Fruit fly (Drosophila melanogaster) whole organism, embryonic: ENCODE measurements around the gene CG10089.

ENCODE experiments used
- CG11247 ChIP-seq: fragments of 200-800 bp; sonication (Bioruptor generic); IDR thresholded peaks from 2 replicates; pipeline ENCODE4 v1.3.6; 2022; ENCODE audit warnings: missing biosample characterization, missing genetic modification characterization
- CG12236 ChIP-seq: fragments of 200-800 bp; sonication (Bioruptor generic); optimal IDR thresholded peaks from 2 replicates; lab custom pipeline; 2016; ENCODE audit warnings: missing biosample characterization, missing genetic modification characterization
- CG13624 ChIP-seq: fragments of 200-800 bp; sonication (Bioruptor generic); optimal IDR thresholded peaks from 2 replicates; lab custom pipeline; 2016; ENCODE audit warnings: missing biosample characterization, missing genetic modification characterization
- CG13894 ChIP-seq: fragments of 200-800 bp; sonication (Bioruptor generic); optimal IDR thresholded peaks from 3 replicates; lab custom pipeline; 2018; ENCODE audit warnings: missing biosample characterization, mild to moderate bottlenecking, missing genetic modification characterization, moderate library complexity
- CG17361 ChIP-seq: fragments of 200-800 bp; sonication (Bioruptor generic); IDR thresholded peaks from 3 replicates; pipeline ENCODE4 v1.3.6; 2022; ENCODE audit warnings: missing biosample characterization, missing genetic modification characterization
- CG18599 ChIP-seq: fragments of 200-800 bp; sonication (Bioruptor generic); optimal IDR thresholded peaks from 3 replicates; lab custom pipeline; 2017; ENCODE audit warnings: missing biosample characterization, missing genetic modification characterization, mild to moderate bottlenecking, moderate library complexity, missing genetic modification reagents
- CG2129 ChIP-seq: fragments of 200-800 bp; sonication (Bioruptor generic); IDR thresholded peaks from 2 replicates; pipeline ENCODE4 v1.3.6; 2022; ENCODE audit warnings: missing biosample characterization, missing genetic modification characterization; ENCODE audit not compliant: partially characterized antibody
- CG3065 ChIP-seq: fragments of 200-800 bp; sonication (Bioruptor generic); optimal IDR thresholded peaks from 2 replicates; lab custom pipeline; 2016; ENCODE audit warnings: missing biosample characterization, missing genetic modification characterization
- CG4820 ChIP-seq: fragments of 200-800 bp; sonication (Bioruptor generic); optimal IDR thresholded peaks from 3 replicates; lab custom pipeline; 2016; ENCODE audit warnings: missing biosample characterization, missing genetic modification characterization
- CG7271 ChIP-seq: fragments of 200-800 bp; sonication (Bioruptor generic); optimal IDR thresholded peaks from 2 replicates; lab custom pipeline; 2018; ENCODE audit warnings: missing biosample characterization, mild to moderate bottlenecking, missing genetic modification characterization, moderate library complexity
- CG8388 ChIP-seq: fragments of 200-800 bp; sonication (Bioruptor generic); optimal IDR thresholded peaks from 2 replicates; lab custom pipeline; 2019; ENCODE audit warnings: missing biosample characterization, mild to moderate bottlenecking, missing genetic modification characterization, moderate library complexity
- CG8924 ChIP-seq: fragments of 200-800 bp; optimal IDR thresholded peaks from 3 replicates; lab custom pipeline; 2019; ENCODE audit warnings: missing biosample characterization, mild to moderate bottlenecking, missing genetic modification characterization, moderate library complexity
- CG9797 ChIP-seq: fragments of 200-800 bp; sonication (Bioruptor generic); optimal IDR thresholded peaks from 3 replicates; lab custom pipeline; 2018; ENCODE audit warnings: missing biosample characterization, mild to moderate bottlenecking, missing genetic modification characterization
- CoRest ChIP-seq: fragments of 200-800 bp; sonication (Bioruptor generic); optimal IDR thresholded peaks from 3 replicates; lab custom pipeline; 2018; ENCODE audit warnings: missing biosample characterization, mild to moderate bottlenecking, missing genetic modification characterization, moderate library complexity
- D ChIP-seq, 2 experiments: fragments of 200-800 bp in 1 of 2; fragments of >200 bp in 1 of 2; sonication (Bioruptor generic) in 1 of 2; optimal IDR thresholded peaks; 2 replicates in 1 of 2; 3 replicates in 1 of 2; lab custom pipeline; 2017; ENCODE audit warnings: mild to moderate bottlenecking in 1 of 2, missing biosample characterization in 1 of 2, missing genetic modification characterization in 1 of 2, missing genetic modification reagents in 1 of 2
- D19A ChIP-seq: fragments of 200-800 bp; optimal IDR thresholded peaks from 3 replicates; lab custom pipeline; 2019; ENCODE audit warnings: missing biosample characterization, mild to moderate bottlenecking, missing genetic modification characterization, moderate library complexity
- D19B ChIP-seq: fragments of 200-800 bp; sonication (Bioruptor generic); optimal IDR thresholded peaks from 2 replicates; lab custom pipeline; 2017; ENCODE audit warnings: missing biosample characterization, mild to moderate bottlenecking, missing genetic modification characterization
- Dbx ChIP-seq: fragments of 200-800 bp; sonication (Bioruptor generic); IDR thresholded peaks from 3 replicates; pipeline ENCODE4 v1.3.6; 2022; ENCODE audit warnings: missing biosample characterization, missing genetic modification characterization
- Doc2 ChIP-seq: fragments of 200-800 bp; sonication (Bioruptor generic); IDR thresholded peaks from 2 replicates; pipeline ENCODE4 v1.3.6; 2022; ENCODE audit warnings: missing biosample characterization, missing genetic modification characterization
- H2.0 ChIP-seq: fragments of 200-800 bp; sonication (Bioruptor generic); IDR thresholded peaks from 2 replicates; pipeline ENCODE4 v1.3.6; 2022; ENCODE audit warnings: missing biosample characterization, missing genetic modification characterization
- HLH54F ChIP-seq: fragments of 200-800 bp; sonication (Bioruptor generic); optimal IDR thresholded peaks from 3 replicates; lab custom pipeline; 2016; ENCODE audit warnings: missing biosample characterization, missing genetic modification characterization
- Hey ChIP-seq: fragments of 200-800 bp; sonication (Bioruptor generic); optimal IDR thresholded peaks from 3 replicates; lab custom pipeline; 2018; ENCODE audit warnings: missing biosample characterization, mild to moderate bottlenecking, missing genetic modification characterization
- Jarid2 ChIP-seq: fragments of 200-800 bp; sonication (Bioruptor generic); optimal IDR thresholded peaks from 3 replicates; lab custom pipeline; 2017; ENCODE audit warnings: mild to moderate bottlenecking, missing biosample characterization, missing genetic modification reagents, missing genetic modification characterization
- Med ChIP-seq: fragments of 200-800 bp; sonication (Bioruptor generic); peaks from one replicate; lab custom pipeline; 2016; ENCODE audit warnings: missing biosample characterization, missing genetic modification characterization, mild to moderate bottlenecking, inconsistent platforms, moderate library complexity
- Neu2 ChIP-seq: fragments of 200-800 bp; sonication (Bioruptor generic); optimal IDR thresholded peaks from 3 replicates; lab custom pipeline; 2016; ENCODE audit warnings: missing biosample characterization, missing genetic modification characterization, borderline replicate concordance
- Opbp ChIP-seq: fragments of 200-800 bp; sonication (Bioruptor generic); IDR thresholded peaks from 3 replicates; pipeline ENCODE4 v1.3.6; 2022; ENCODE audit warnings: missing biosample characterization, missing genetic modification characterization; ENCODE audit not compliant: partially characterized antibody
- Sry-β ChIP-seq: fragments of 200-800 bp; sonication (Bioruptor generic); optimal IDR thresholded peaks from 2 replicates; lab custom pipeline; 2018; ENCODE audit warnings: missing biosample characterization, mild to moderate bottlenecking, missing genetic modification characterization, moderate library complexity
- ac ChIP-seq: fragments of 200-800 bp; sonication (Bioruptor generic); optimal IDR thresholded peaks from 3 replicates; lab custom pipeline; 2017; ENCODE audit warnings: missing biosample characterization, mild to moderate bottlenecking, missing genetic modification characterization
- btn ChIP-seq: fragments of 200-800 bp; sonication (Bioruptor generic); optimal IDR thresholded peaks from 2 replicates; lab custom pipeline; 2016; ENCODE audit warnings: missing biosample characterization, missing genetic modification characterization
- chinmo ChIP-seq: fragments of 200-800 bp; sonication (Bioruptor generic); IDR thresholded peaks from 4 replicates; pipeline ENCODE4 v1.3.6; 2022; ENCODE audit warnings: missing biosample characterization, missing genetic modification characterization; ENCODE audit not compliant: partially characterized antibody
- danr ChIP-seq: fragments of 200-800 bp; sonication (Bioruptor generic); IDR thresholded peaks from 2 replicates; pipeline ENCODE4 v1.3.6; 2022; ENCODE audit warnings: missing biosample characterization, missing genetic modification characterization
- ewg ChIP-seq: fragments of 200-800 bp; sonication (Bioruptor generic); optimal IDR thresholded peaks from 3 replicates; lab custom pipeline; 2017; ENCODE audit warnings: mild to moderate bottlenecking, missing biosample characterization, missing genetic modification reagents, missing genetic modification characterization
- gce ChIP-seq: fragments of 200-800 bp; sonication (Bioruptor generic); IDR thresholded peaks from 3 replicates; pipeline ENCODE4 v1.3.6; 2022; ENCODE audit warnings: missing biosample characterization, missing genetic modification characterization
- gcm ChIP-seq: fragments of 200-800 bp; sonication (Bioruptor generic); optimal IDR thresholded peaks from 2 replicates; lab custom pipeline; 2019; ENCODE audit warnings: missing biosample characterization, mild to moderate bottlenecking, missing genetic modification characterization, moderate library complexity
- gt ChIP-seq: fragments of 200-800 bp; sonication (Bioruptor generic); IDR thresholded peaks from 2 replicates; pipeline ENCODE4 v1.3.6; 2022; ENCODE audit warnings: missing biosample characterization, missing genetic modification characterization
- inv ChIP-seq: fragments of 200-800 bp; sonication (Bioruptor generic); IDR thresholded peaks from 2 replicates; pipeline ENCODE4 v1.3.6; 2022; ENCODE audit warnings: missing biosample characterization, missing genetic modification characterization; ENCODE audit not compliant: partially characterized antibody
- phol ChIP-seq: fragments of 200-800 bp; sonication (Bioruptor generic); optimal IDR thresholded peaks from 3 replicates; lab custom pipeline; 2018; ENCODE audit warnings: missing biosample characterization, mild to moderate bottlenecking, missing genetic modification characterization, moderate library complexity
- pum ChIP-seq: fragments of 200-800 bp; sonication (Bioruptor generic); optimal IDR thresholded peaks from 2 replicates; lab custom pipeline; 2016; ENCODE audit warnings: missing biosample characterization, missing genetic modification characterization
- rib ChIP-seq: fragments of 200-800 bp; sonication (Bioruptor generic); IDR thresholded peaks from 2 replicates; pipeline ENCODE4 v1.3.6; 2022; ENCODE audit warnings: missing biosample characterization, missing genetic modification characterization
- seq ChIP-seq: fragments of 200-800 bp; sonication (Bioruptor generic); IDR thresholded peaks from 2 replicates; pipeline ENCODE4 v1.3.6; 2022; ENCODE audit warnings: missing biosample characterization, missing genetic modification characterization
- shn ChIP-seq: fragments of 200-800 bp; sonication (Bioruptor generic); optimal IDR thresholded peaks from 3 replicates; lab custom pipeline; 2016; ENCODE audit warnings: missing biosample characterization, missing genetic modification characterization
- slbo ChIP-seq: fragments of 200-800 bp; sonication (Bioruptor generic); IDR thresholded peaks from 2 replicates; pipeline ENCODE4 v1.3.6; 2022; ENCODE audit warnings: missing biosample characterization, missing genetic modification characterization
- sob ChIP-seq: fragments of 200-800 bp; sonication (Bioruptor generic); IDR thresholded peaks from 2 replicates; pipeline ENCODE4 v1.3.6; 2022; ENCODE audit warnings: missing biosample characterization, missing genetic modification characterization
- tna ChIP-seq: fragments of 200-800 bp; sonication (Bioruptor generic); IDR thresholded peaks from 2 replicates; pipeline ENCODE4 v1.3.6; 2022; ENCODE audit warnings: missing biosample characterization, missing genetic modification characterization; ENCODE audit not compliant: partially characterized antibody
- ttk ChIP-seq: fragments of 200-800 bp; sonication (Bioruptor generic); IDR thresholded peaks from 2 replicates; pipeline ENCODE4 v2.1.2; 2022; ENCODE audit warnings: missing biosample characterization, missing genetic modification characterization
- wek ChIP-seq: fragments of 200-800 bp; sonication (Bioruptor generic); optimal IDR thresholded peaks from 3 replicates; lab custom pipeline; 2018; ENCODE audit warnings: missing biosample characterization, mild to moderate bottlenecking, missing genetic modification characterization, moderate library complexity
- zf30C ChIP-seq: fragments of 200-800 bp; sonication (Bioruptor generic); optimal IDR thresholded peaks from 3 replicates; lab custom pipeline; 2018; ENCODE audit warnings: missing biosample characterization, mild to moderate bottlenecking, missing genetic modification characterization
- zfh2 ChIP-seq: fragments of 200-800 bp; sonication (Bioruptor generic); optimal IDR thresholded peaks from 2 replicates; lab custom pipeline; 2016; ENCODE audit warnings: missing biosample characterization, missing genetic modification characterization

CG10089 gene

DNA sequence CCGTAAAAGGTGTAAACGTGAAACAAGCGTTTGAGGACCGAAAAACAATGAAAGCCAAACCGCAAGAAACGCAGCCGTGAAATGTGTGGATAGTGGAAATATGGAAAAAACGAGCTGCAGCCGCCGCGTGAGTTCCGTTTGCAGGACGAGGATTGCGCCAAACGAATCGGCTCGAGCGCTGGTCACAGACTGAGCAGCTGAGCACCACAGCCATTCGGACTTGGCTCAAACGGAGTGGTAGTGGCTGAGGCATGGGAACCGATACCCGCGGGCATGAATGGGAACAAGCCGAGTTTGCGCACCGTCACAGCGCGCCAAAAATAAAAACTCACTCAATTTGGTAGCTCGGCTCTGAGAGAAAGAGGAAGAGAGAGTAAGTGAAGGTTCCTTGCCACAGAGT lies at the start of gene CG10089 (continued):
- TF ChIP-seq phol (tag; lab: Kevin White, UChicago) (no peak), CG12236 (GFP tag; lab: Kevin White, UChicago) (no peak), CG9797 (GFP tag; lab: Kevin White, UChicago) (no peak), Jarid2 (GFP tag; lab: Kevin White, UChicago) (no peak), CG13624 (no peak), ewg (peak; percentile 56), Hey (tag; lab: Kevin White, UChicago) (no peak), zfh2 (GFP tag; lab: Kevin White, UChicago) (no peak), Med (peak; percentile 50)
- TF ChIP-seq, all 482 proteins: peak for 7

DNA sequence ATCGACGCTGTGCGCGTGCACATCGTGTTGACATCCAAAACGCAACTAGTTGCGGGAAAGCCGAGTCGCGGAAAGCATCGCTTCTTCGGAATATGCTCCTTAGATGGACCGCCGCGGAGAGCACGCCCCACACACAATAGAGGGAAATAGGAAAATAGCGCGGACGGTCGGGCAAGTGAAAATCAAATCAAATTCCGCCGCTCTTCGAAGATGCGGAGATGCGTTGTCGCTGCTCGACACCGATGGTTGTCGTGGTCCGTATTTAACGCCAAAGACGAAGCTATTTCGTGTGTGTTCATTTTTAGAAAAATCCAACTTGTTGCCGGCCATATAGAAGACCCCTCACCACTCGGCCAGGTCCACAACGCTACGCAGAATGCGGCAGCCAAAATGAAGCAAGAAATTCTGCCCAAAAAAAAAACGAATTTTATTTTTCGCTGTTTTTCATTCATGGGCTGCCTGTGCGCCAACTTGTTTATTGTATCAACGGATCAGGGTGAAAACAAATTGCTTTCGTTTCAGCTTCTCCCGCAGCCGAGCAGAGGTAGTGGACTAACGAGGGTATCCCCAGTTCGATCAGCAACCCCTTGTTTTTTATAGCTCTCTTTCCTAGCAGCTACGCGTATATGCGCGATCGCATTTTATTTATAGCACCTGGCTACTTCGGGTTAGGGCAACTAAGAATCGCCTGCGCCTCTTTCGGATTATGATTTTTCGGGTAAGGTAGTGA lies 45.1 kb upstream of the CG10089 start, which contains the start of gene CG10710:
Gene CG10710 (minus strand): TSS at position 51 of the 730 bp plus-strand sequence.
- no peak for TF ChIP-seq pum (GFP tag; lab: Kevin White, UChicago)
- TF ChIP-seq chinmo = no peak
- TF ChIP-seq CG18599 (GFP tag; lab: Kevin White, UChicago) = no peak
- TF ChIP-seq gt = no peak
- peak; percentile 10 for TF ChIP-seq D19A (tag; lab: Kevin White, UChicago)
- no peak for TF ChIP-seq sob (GFP tag; lab: Robert Waterston, UW)
- no peak for TF ChIP-seq CG4820 (GFP tag; lab: Kevin White, UChicago)
- TF ChIP-seq CG3065 (GFP tag; lab: Kevin White, UChicago) = no peak
- 0 out of 2 replicates have a peak, but pooled peaks have one; percentile 20 for TF ChIP-seq slbo
- TF ChIP-seq ttk (GFP tag; lab: Robert Waterston, UW) = no peak
- no peak for TF ChIP-seq HLH54F
- no peak for TF ChIP-seq Opbp (GFP tag; lab: Robert Waterston, UW)
- no peak for TF ChIP-seq danr (GFP tag; lab: Robert Waterston, UW)
- no peak for TF ChIP-seq gce (GFP tag; lab: Robert Waterston, UW)
- TF ChIP-seq Sry-β (GFP tag; lab: Kevin White, UChicago) = no peak
- no peak for TF ChIP-seq wek (GFP tag; lab: Kevin White, UChicago)
- TF ChIP-seq zf30C (GFP tag; lab: Kevin White, UChicago) = no peak
- TF ChIP-seq ac = no peak
- TF ChIP-seq CG2129 = no peak
- no peak for TF ChIP-seq tna (GFP tag; lab: Robert Waterston, UW)
- peak; percentile 63 for TF ChIP-seq D19B
- TF ChIP-seq phol (tag; lab: Kevin White, UChicago) = no peak
- TF ChIP-seq inv (GFP tag; lab: Robert Waterston, UW) = 0 out of 2 replicates have a peak, but pooled peaks have one; percentile 13
- TF ChIP-seq D (optimal IDR thresholded peaks at IDR 0.05; lab: Kevin White, UChicago) = no peak
- TF ChIP-seq D (GFP tag; optimal IDR thresholded peaks at IDR 0.05; lab: Kevin White, UChicago) = no peak
- TF ChIP-seq Dbx (GFP tag; lab: Robert Waterston, UW) = no peak
- no peak for TF ChIP-seq CoRest (tag; lab: Kevin White, UChicago)
- TF ChIP-seq shn (GFP tag; lab: Kevin White, UChicago) = no peak
- no peak for TF ChIP-seq seq (GFP tag; lab: Robert Waterston, UW)
- TF ChIP-seq CG17361 (GFP tag; lab: Robert Waterston, UW) = no peak
- no peak for TF ChIP-seq btn
- TF ChIP-seq Neu2 (GFP tag; lab: Kevin White, UChicago) = no peak
- no peak for TF ChIP-seq CG8924
- TF ChIP-seq CG11247 (GFP tag; lab: Robert Waterston, UW) = no peak
- no peak for TF ChIP-seq Doc2 (GFP tag; lab: Robert Waterston, UW)
- TF ChIP-seq H2.0 (GFP tag; lab: Robert Waterston, UW) = no peak
- TF ChIP-seq CG13894 (tag; lab: Kevin White, UChicago) = no peak
- TF ChIP-seq CG8388 (GFP tag; lab: Kevin White, UChicago) = no peak
- no peak for TF ChIP-seq gcm (GFP tag; lab: Kevin White, UChicago)
- no peak for TF ChIP-seq CG7271 (tag; lab: Kevin White, UChicago)
- no peak for TF ChIP-seq rib (GFP tag; lab: Robert Waterston, UW)
